Worm (Caenorhabditis elegans): ENCODE measurements around the gene gpa-12.

DNA sequence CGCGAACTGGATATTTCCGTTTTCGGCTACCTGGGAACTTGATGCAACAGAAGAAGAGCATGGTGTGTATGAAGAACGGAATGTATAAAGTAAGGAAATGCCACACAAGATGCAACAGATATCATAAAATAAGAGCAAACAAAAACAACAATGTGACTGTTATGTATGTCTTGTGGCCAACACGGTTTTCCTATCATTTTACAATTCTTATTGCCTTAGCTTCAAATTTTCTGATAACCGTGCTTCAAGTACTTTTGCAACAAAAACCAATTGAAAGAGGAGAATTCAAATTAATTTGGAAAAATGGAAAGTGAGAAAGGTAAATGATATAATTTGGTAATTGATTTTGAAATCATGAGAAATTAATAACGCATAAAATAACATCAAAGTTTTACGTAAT, 11.8 kb upstream of the gpa-12 start:
- TF ChIP-seq flt-1 (GFP tag; IDR thresholded peaks at IDR 0.05) (no peak), ref-1 (GFP tag; conservative IDR thresholded peaks at IDR 0.05) (no peak), cog-1 (tag; optimal IDR thresholded peaks at IDR 0.05) (no peak), tab-1 (GFP tag; IDR thresholded peaks at IDR 0.05) (no peak)
